Fruit fly (Drosophila melanogaster): ENCODE results near the gene CG12011.

CG12011 gene

dm6 chr3L:1724090-1724489, 29.7 kb downstream of the CG12011 start, which contains the start of gene CG12035:
Gene CG12035 (plus strand): TSS chr3L:1724390.
- TF ChIP-seq ey (GFP tag; optimal IDR thresholded peaks at IDR 0.05) (no peak), usp (GFP tag; optimal IDR thresholded peaks at IDR 0.05) (no peak), rgr (GFP tag; optimal IDR thresholded peaks at IDR 0.05) (no peak), dl (GFP tag; optimal IDR thresholded peaks at IDR 0.05; ENCODE audit: insufficient read depth in 1 of 2, partially characterized antibody in 2 of 2) (no peak), sage (GFP tag; optimal IDR thresholded peaks at IDR 0.05) (no peak), br (GFP tag; optimal IDR thresholded peaks at IDR 0.05) (no peak), tai (GFP tag; optimal IDR thresholded peaks at IDR 0.05) (no peak), OdsH (GFP tag; optimal IDR thresholded peaks at IDR 0.05) (no peak), Dfd (GFP tag; optimal IDR thresholded peaks at IDR 0.05) (no peak), Hr83 (GFP tag; optimal IDR thresholded peaks at IDR 0.05; ENCODE audit: poor library complexity, severe bottlenecking) (no peak), Sp1 (GFP tag; optimal IDR thresholded peaks at IDR 0.05) (no peak), CrebA (GFP tag; optimal IDR thresholded peaks at IDR 0.05; ENCODE audit: borderline replicate concordance) (no peak), dmrt93B (GFP tag; optimal IDR thresholded peaks at IDR 0.05) (no peak), HLH106 (tag; optimal IDR thresholded peaks at IDR 0.05) (no peak), Mio (GFP tag; optimal IDR thresholded peaks at IDR 0.05) (no peak), sv (GFP tag; optimal IDR thresholded peaks at IDR 0.05) (no peak), woc (GFP tag; optimal IDR thresholded peaks at IDR 0.05) (no peak)

dm6 chr3L:1726747-1727146, 32.3 kb downstream of the CG12011 start:
- no peak for TF ChIP-seq Abd-B (GFP tag; optimal IDR thresholded peaks at IDR 0.05)
- TF ChIP-seq sage (GFP tag; optimal IDR thresholded peaks at IDR 0.05): no peak
- no peak for TF ChIP-seq Hnf4 (GFP tag; optimal IDR thresholded peaks at IDR 0.05)
- no peak for TF ChIP-seq Rel (GFP tag; optimal IDR thresholded peaks at IDR 0.05)
- no peak for TF ChIP-seq Rel (tag; optimal IDR thresholded peaks at IDR 0.05)
- TF ChIP-seq Myc (optimal IDR thresholded peaks at IDR 0.05): no peak
- TF ChIP-seq usp (GFP tag; optimal IDR thresholded peaks at IDR 0.05): no peak
- TF ChIP-seq Dfd (GFP tag; optimal IDR thresholded peaks at IDR 0.05): no peak
- TF ChIP-seq psq (GFP tag; optimal IDR thresholded peaks at IDR 0.05): no peak

DNA sequence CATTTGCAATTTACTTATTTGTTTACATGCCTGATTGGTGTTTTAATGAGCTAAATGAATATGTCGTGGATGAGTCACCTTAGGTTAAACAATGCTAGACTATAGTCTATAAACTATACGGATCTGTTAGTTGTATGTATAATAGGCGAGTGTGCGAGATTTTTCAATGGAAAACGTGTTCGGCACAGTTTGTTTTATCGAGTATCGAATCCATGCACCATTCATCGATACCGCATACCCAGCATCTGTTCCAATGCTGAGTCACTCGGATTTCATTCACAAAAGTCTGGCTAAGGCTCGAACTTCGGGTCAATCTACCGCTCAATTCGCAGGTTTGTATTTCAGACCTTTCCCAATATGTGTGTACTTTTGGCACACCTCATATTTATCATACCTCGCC, 33.0 kb downstream of the CG12011 start:
- TF ChIP-seq sage (GFP tag; optimal IDR thresholded peaks at IDR 0.05): no peak
- TF ChIP-seq Mio (GFP tag; optimal IDR thresholded peaks at IDR 0.05): no peak
- TF ChIP-seq Hnf4 (GFP tag; optimal IDR thresholded peaks at IDR 0.05): no peak
- peak; percentile 6 for TF ChIP-seq rgr (GFP tag; optimal IDR thresholded peaks at IDR 0.05)
- no peak for TF ChIP-seq ey (GFP tag; optimal IDR thresholded peaks at IDR 0.05)
- no peak for TF ChIP-seq foxo (GFP tag; optimal IDR thresholded peaks at IDR 0.05)
- TF ChIP-seq sv (GFP tag; optimal IDR thresholded peaks at IDR 0.05): no peak

DNA sequence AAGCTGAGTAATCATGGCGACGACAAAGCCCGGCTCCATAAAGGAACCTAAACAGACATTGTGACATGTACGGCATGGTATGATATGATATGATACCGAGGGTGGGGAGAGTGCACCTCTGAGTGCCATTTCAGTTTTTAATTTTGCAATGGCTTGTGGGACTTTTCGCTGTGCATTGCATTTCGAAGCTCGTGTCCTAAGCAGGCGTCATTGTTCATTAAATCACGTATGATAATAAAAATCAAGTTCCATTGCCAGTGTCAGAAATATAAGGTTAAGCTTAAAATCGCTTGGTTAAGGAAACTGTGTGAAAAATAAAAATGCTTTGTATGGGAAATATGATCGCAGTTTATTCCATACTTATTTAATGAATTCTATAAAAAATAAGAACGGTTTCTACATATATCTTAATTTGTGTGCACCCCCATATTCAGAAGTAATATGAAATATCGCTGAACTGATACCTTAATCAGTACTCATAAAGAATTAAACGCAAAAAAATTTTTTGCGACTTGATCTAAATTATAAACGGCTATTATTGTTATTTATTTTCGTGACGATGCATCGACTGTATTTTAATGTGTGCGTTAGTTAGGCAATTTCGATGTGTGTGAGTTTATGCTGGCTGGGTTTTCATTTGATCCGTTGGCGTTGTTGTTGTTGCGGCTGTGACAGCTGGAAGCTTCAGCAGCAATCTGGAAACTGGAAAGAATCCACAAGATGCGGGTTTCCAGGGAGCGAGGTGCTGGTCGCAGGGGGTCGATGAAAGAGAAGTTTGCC, 35.2 kb downstream of the CG12011 start:
- TF ChIP-seq Rel (GFP tag; optimal IDR thresholded peaks at IDR 0.05) (no peak), Rel (tag; optimal IDR thresholded peaks at IDR 0.05) (peak; percentile 95), Dif (GFP tag; optimal IDR thresholded peaks at IDR 0.05; ENCODE audit: partially characterized antibody) (no peak)

DNA sequence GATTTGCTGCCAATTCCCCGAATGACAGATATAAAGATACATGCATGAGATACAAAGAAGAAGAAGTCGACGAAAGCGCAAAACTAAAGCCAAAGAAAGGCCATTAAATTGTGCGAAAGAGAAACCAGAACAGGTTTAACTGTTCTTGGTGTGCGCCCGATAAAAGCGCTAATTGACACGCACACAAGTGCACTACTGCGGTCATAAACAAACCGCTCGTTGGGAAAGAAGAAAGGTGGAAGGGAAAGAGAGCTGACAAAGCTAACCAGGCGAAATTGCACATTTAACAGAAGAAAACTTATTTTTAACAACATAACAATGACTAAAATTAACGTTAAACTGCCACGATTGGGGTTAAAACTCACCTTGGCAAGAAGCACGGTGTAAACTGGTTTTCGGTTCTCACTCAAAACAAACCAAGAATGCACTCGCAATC, 35.8 kb downstream of the CG12011 start:
- TF ChIP-seq psq (GFP tag; optimal IDR thresholded peaks at IDR 0.05) (peak; percentile 85), woc (GFP tag; optimal IDR thresholded peaks at IDR 0.05) (no peak), Dif (GFP tag; optimal IDR thresholded peaks at IDR 0.05; ENCODE audit: partially characterized antibody) (no peak), N (GFP tag; optimal IDR thresholded peaks at IDR 0.05) (no peak), sv (GFP tag; optimal IDR thresholded peaks at IDR 0.05) (no peak), dl (GFP tag; optimal IDR thresholded peaks at IDR 0.05; ENCODE audit: insufficient read depth in 1 of 2, partially characterized antibody in 2 of 2) (no peak), Vsx2 (GFP tag; optimal IDR thresholded peaks at IDR 0.05; ENCODE audit: partially characterized antibody) (peak; percentile 24), Mio (GFP tag; optimal IDR thresholded peaks at IDR 0.05) (no peak), Hr83 (GFP tag; optimal IDR thresholded peaks at IDR 0.05; ENCODE audit: poor library complexity, severe bottlenecking) (no peak), GATAd (GFP tag; optimal IDR thresholded peaks at IDR 0.05) (no peak), pan (optimal IDR thresholded peaks at IDR 0.05) (no peak), Sp1 (GFP tag; optimal IDR thresholded peaks at IDR 0.05) (no peak), HLH106 (tag; optimal IDR thresholded peaks at IDR 0.05) (no peak), rgr (GFP tag; optimal IDR thresholded peaks at IDR 0.05) (no peak)

Measured in whole organism, wandering third instar larva.